Worm (Caenorhabditis elegans): ENCODE results near the gene srz-99.

srz-99 gene

DNA sequence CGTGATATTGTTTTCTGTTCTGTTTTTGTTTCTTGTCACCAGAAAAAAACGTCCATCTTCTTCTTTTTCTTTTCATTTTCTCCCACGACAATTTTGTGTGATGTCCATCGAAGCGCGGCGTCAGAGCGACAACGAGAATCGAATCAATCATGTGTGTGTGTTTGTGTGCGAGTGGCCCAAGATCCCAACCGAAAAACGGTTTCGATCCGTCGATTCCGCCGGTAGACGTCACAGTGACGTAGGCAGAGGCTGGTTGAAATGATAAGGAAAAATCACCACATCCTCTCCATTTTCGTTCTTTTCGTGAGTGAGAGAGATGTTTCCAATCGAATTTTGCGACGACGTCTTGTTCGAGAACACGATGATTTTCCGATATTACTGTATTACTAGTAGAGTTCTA is 50.5 kb downstream of the srz-99 start:
- no peak for TF ChIP-seq Y67H2A.10 (GFP tag; conservative IDR thresholded peaks at IDR 0.05)
- peak; percentile 15 for TF ChIP-seq somi-1 (GFP tag; optimal IDR thresholded peaks at IDR 0.05)
- TF ChIP-seq ztf-25 (GFP tag; IDR thresholded peaks at IDR 0.05), result no peak

Measured in whole organism, young adult.